Comparison of ENCODE assay signal across 1 worm cellular context in genomic region chrIV:855483-855882, ce11.
TF ChIP-seq lines count a peak whose summit lies in the region.

No protein-coding gene starts in this region.

TF ChIP-seq in whole organism, L4 larva, 104 proteins besides CTCF, POLR2A, EP300 and RAD21 (continued from another document):
- TF ChIP-seq cey-2 (tag; optimal IDR thresholded peaks at IDR 0.05; lab: Kevin White, UChicago; ENCODE audit: borderline replicate concordance, insufficient read depth) (no peak), snpc-4 (tag; optimal IDR thresholded peaks at IDR 0.05; lab: Kevin White, UChicago) (no peak), dmd-6 (GFP tag; IDR thresholded peaks at IDR 0.05; lab: Robert Waterston, UW) (peak; percentile 53), lin-1 (GFP tag; IDR thresholded peaks at IDR 0.05; lab: Robert Waterston, UW) (no peak), dve-1 (tag; optimal IDR thresholded peaks at IDR 0.05; lab: Kevin White, UChicago; ENCODE audit: insufficient read depth) (peak; percentile 40), madf-9 (GFP tag; conservative IDR thresholded peaks at IDR 0.05; lab: Robert Waterston, UW) (no peak), duxl-1 (tag; optimal IDR thresholded peaks at IDR 0.05; lab: Kevin White, UChicago; ENCODE audit: poor library complexity) (no peak), F44E2.7 (GFP tag; IDR thresholded peaks at IDR 0.05; lab: Robert Waterston, UW) (no peak), lin-13 (GFP tag; optimal IDR thresholded peaks at IDR 0.05; lab: Kevin White, UChicago) (no peak), ceh-28 (tag; optimal IDR thresholded peaks at IDR 0.05; lab: Kevin White, UChicago) (no peak), ZK546.5 (tag; optimal IDR thresholded peaks at IDR 0.05; lab: Kevin White, UChicago) (no peak), daf-12 (tag; optimal IDR thresholded peaks at IDR 0.05; lab: Kevin White, UChicago) (no peak), mes-2 (tag; optimal IDR thresholded peaks at IDR 0.05; lab: Kevin White, UChicago; ENCODE audit: poor library complexity, severe bottlenecking) (no peak), D1046.2 (GFP tag; IDR thresholded peaks at IDR 0.05; lab: Robert Waterston, UW) (no peak), nhr-237 (tag; optimal IDR thresholded peaks at IDR 0.05; lab: Kevin White, UChicago) (no peak), mdl-1 (tag; optimal IDR thresholded peaks at IDR 0.05; lab: Kevin White, UChicago) (no peak), Y75B8A.6 (GFP tag; IDR thresholded peaks at IDR 0.05; lab: Robert Waterston, UW) (no peak), nhr-25 (tag; optimal IDR thresholded peaks at IDR 0.05; lab: Kevin White, UChicago; ENCODE audit: borderline replicate concordance, insufficient read depth) (no peak), nhr-28 (tag; optimal IDR thresholded peaks at IDR 0.05; lab: Kevin White, UChicago) (peak; percentile 59), nhr-41 (GFP tag; IDR thresholded peaks at IDR 0.05; lab: Robert Waterston, UW) (no peak)
